Worm (Caenorhabditis elegans) whole organism, L4/young adult: Measurements from ENCODE around the gene lig-1.
A peak's percentile ranks its signal among the peaks of the same experiment; 100 is the strongest.

Experiments used
- W03F9.2 ChIP-seq: fragments of 150-350 bp; optimal IDR thresholded peaks from 2 replicates; lab custom pipeline; 2014; ENCODE audit warnings: missing biosample characterization, missing genetic modification characterization
- dao-5 ChIP-seq: sonication (generic microtip); optimal IDR thresholded peaks from 2 replicates; lab custom pipeline; 2016; ENCODE audit warnings: missing genotype, missing genetic modification characterization, moderate library complexity, missing compliant biosample characterization
- him-1 ChIP-seq: sonication (generic microtip); optimal IDR thresholded peaks from 2 replicates; lab custom pipeline; 2016; ENCODE audit warnings: missing genotype, missing genetic modification reagents, missing genetic modification characterization, missing compliant biosample characterization

lig-1 gene

DNA sequence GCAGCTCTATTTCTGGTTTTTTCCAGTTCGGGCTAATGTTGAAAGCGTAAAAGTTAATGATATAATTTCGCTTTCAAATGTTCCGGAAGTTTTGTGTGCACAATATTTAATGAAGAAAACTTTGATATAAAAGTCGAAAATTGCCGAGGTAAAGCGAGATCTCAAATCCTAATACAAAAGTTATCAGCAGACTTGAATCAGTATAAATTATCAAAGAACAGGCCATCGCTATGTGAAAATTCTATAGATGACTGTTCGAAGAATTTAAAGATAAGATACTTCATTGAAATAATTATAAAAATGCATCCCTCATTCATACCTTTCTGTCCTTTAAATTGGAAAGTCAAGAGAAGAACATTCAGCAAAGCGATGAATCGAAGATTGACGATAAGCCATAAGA, 33.0 kb downstream of the lig-1 start, which contains the start of gene C29A12.6:
TSS of gene C29A12.6 (plus strand) at position 301 of the 400 bp plus-strand sequence.
- TF ChIP-seq W03F9.2 (tag; lab: Kevin White, UChicago) (no peak), him-1 (no peak), dao-5 (tag; lab: Kevin White, UChicago) (no peak)

DNA sequence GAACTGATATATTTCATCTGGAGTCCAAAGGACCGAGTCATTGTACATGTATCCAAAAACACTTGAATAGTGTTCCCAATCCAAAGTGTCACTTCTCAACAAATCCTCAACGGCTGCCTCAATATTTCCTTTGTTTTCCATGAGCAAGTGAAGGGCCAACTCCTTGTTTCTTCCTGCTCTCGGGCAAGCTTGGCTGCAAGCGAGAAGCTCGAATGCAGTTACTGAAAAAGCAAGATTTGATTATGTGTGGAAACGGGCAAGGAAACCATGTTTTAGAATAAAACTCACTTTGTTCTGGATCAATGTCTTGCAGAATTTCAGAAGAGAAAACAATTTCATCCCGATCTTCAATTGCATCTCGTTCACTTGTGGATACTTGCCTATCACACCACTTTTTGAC, 40.3 kb downstream of the lig-1 start:
- TF ChIP-seq him-1 (no peak), dao-5 (tag; lab: Kevin White, UChicago) (no peak), W03F9.2 (tag; lab: Kevin White, UChicago) (no peak)

DNA sequence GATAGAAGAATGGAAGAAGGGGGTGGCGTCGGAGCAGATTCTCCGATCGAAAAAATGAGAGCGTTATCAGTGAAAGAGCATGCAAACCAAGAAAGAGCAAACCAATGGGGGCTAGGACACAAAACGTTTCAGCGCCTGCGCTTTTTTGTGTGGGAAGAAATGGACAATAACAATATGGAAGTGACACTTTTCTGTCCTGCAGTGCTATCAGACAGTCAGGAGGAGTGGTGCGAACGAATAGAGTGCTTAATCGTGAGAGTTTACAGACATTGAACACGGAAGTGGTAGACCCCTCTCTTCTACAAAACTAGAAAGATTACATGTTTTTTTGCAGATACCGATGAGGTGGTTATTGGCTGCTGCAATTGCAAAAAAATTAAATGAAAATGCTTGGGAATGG, 41.5 kb downstream of the lig-1 start:
- TF ChIP-seq W03F9.2 (tag; lab: Kevin White, UChicago) (no peak), dao-5 (tag; lab: Kevin White, UChicago) (no peak), him-1 (no peak)

DNA sequence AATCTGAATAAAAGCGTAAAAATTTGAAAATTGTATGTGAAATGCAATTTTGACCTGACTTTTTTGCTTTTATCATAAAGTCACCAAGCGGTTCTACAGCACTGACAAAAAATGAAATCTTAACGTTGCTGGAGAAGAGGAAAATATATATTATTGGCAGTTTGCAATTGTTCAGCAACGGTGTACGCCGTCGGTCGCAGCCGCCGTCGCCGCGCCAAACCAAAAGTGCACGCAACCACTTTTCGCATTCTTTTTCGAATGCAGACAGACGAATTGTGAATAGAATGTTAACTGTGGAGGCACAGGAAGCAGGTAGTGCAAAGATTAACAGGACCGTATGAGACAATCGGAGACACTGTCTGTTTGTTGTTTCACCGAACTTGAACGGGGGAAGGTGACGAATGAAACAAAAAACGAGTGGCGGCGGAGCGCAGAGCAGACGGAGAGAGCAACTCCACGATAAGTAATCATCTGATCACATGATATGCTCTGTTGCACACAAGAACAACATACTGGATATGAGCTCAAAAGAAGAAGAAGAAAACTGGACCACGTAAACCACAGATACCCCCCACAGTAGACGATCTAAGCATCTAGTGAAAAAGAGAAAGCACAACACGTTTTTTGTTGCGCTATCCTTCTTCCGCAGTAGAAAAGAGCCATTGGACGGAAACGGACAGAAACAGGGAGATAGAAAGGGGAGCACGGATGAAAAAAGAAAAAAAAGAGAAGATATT, 43.2 kb downstream of the lig-1 start:
- TF ChIP-seq dao-5 (tag; lab: Kevin White, UChicago) (no peak), him-1 (no peak), W03F9.2 (tag; lab: Kevin White, UChicago) (no peak)

DNA sequence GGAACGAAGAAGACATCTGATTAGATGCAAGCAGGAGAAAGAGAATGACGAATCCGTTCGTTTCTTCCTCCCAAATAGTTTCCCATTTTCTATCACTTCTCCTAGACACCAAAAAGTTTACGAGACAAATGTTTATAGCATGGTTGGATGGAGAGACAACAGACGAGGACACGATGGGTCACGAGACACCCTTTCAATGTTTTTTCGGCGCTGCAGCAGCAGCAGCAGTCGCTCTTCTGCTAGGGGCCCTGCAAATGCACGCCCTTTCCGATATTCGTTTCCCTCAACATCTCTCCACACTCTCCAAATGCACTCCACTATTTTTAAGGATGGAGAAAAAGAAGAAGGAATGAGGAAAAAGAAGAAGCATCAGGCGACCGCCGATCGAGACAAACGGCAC, 44.4 kb downstream of the lig-1 start:
- TF ChIP-seq him-1 = peak; percentile 62
- peak; percentile 5 for TF ChIP-seq W03F9.2 (tag; lab: Kevin White, UChicago)
- no peak for TF ChIP-seq dao-5 (tag; lab: Kevin White, UChicago)

DNA sequence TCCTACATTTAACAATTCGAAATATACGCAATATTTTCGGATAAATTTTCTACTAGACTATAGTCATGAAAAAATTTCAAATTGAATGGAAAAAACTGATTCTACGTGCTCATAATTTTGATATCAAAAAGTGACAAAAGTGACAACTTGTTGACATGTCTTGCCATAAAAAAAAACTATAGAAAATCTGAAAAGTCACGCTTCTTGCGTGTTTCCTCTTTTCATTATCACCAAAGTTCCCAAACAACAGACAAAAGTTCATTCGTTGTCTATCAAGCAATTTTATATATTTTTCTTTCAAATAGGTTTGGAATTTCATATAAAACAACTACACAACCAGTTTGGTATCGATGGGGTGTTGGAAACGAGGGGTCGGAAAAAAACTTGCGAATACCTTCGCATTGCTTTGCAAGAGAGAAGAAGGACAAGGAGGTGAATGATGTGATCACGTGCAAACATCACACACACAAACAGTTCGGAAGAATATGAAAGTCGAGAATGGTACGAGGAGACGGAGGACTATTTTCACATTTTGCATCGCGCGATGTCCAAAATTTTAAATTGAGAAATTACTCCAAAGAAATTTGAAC, 45.2 kb downstream of the lig-1 start:
- no peak for TF ChIP-seq W03F9.2 (tag; lab: Kevin White, UChicago)
- TF ChIP-seq dao-5 (tag; lab: Kevin White, UChicago) = no peak
- TF ChIP-seq him-1 = no peak

DNA sequence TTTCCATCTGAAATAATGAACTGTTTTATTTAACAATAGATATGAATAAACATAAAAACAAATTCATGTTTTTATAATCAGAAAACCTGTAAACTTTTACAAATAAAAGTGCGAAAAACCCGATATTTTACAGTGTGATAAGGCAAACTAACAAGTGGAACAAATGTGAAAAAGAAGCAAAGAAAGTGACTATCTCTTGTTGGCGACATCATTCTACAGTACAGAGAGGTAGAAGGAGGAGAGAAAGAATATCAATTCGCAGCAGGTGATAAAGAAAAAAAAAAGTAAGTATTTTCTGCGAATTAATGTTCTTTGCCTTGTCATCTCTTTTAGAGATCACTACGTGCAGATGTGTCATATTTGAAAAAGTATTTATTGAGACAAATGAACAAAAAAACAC, 45.9 kb downstream of the lig-1 start:
- TF ChIP-seq him-1 = no peak
- TF ChIP-seq dao-5 (tag; lab: Kevin White, UChicago) = no peak
- TF ChIP-seq W03F9.2 (tag; lab: Kevin White, UChicago) = no peak

DNA sequence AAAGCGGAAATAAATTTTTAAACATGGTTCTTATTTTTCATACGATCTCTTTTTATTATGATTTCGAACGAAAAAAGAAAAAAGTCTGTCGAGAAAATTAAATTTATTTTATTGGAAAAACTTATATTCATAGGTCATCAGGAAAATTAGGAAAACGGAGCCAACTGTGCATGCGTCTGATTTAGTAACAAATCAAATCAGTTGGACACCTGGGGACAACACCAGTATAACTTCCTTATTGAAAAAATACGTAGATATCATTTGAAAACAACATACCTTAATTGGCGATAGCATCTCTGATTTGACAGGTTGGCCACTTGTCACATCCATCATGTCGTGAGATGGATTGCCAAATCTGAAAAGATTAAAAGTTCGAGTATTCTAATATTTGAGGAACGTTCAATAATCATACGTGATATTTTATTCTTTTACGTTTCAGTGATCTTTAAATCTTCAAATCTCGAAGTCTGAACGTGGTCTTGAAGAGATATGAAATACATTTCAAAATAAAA, 46.7 kb downstream of the lig-1 start:
- TF ChIP-seq him-1 (no peak), W03F9.2 (tag; lab: Kevin White, UChicago) (no peak), dao-5 (tag; lab: Kevin White, UChicago) (no peak)

DNA sequence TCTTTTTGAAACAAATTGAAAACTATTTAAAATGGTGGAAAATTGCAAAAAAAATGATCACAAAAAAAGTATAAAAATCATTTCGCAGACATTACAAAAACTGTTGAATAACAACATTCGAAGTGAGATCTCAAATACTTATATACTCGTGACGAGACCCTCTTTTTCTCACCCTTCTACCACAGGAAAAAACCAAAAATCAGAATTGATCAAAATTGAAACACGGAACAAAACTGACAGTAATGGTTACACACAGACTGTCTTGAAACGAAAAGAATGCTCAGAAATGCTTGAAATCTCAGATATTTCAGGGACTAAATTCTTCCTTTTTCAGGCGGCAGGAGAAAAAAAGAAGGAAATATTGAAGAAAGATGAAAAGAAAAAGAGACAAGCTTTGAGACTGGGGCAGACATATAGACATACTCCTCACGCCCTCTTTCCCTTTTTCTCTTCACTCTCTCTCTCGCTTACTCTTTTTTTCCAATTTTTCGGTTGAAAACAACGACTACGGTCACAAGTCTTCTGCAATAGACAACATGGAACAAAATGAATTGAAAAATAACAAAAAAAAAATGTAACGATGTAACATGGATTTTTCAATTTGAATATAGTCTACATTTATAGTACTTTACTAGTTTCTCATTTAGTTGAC, 47.8 kb downstream of the lig-1 start:
- no peak for TF ChIP-seq him-1

DNA sequence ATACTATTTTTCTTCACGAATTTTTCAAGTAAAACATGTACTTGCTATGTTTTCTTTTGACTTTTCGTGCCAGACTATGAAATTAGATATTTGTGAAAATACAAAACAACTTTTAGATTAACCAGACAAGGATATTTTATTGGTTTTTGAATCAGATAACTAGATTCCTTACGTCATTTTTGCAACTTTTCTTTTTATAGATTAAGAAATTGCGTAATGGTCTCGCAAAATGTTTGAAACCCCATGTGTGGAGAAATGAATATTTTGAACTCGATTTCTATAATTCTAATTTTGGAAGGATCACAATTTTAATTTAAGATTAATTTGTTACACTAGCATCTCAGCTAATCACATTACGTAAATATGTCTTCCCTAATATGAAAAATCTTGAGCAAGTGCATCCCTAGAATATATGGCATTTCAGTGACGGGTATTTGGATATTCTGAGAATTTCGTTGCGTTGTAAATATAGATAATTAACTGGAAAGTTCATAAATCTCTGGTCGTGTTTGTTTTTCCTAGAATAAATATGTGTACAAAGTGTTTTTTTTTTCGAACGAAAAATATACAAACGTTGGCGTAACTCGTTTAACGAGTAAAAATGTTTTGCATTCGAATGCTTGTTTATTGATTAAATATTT, 48.7 kb downstream of the lig-1 start:
- TF ChIP-seq him-1 (no peak), W03F9.2 (tag; lab: Kevin White, UChicago) (no peak)

DNA sequence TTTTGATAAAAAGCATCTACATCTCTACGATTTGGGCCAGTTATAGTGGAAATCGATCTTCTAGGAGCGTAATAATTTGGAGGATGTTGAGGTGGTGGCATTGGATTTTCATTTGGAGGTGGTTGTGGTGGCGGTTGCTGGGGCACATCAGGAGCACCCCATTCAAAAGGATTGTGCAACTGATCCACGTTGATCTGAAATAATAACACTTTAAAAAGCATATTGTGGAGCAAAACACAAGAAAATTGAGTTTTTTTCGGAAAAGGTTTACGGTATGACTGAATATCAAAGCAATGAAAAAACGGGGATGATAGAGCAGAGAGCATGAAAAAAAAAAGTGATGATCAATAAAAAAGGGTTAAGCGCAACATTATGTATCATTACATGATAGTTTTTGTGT, 51.7 kb downstream of the lig-1 start, which contains the start of gene saeg-1:
TSS of gene saeg-1 (minus strand) at position 101 of the 400 bp plus-strand sequence.
- no peak for TF ChIP-seq dao-5 (tag; lab: Kevin White, UChicago)
- TF ChIP-seq W03F9.2 (tag; lab: Kevin White, UChicago) = no peak
- TF ChIP-seq him-1 = no peak
